Fruit fly (Drosophila melanogaster) whole organism, wandering third instar larva: ENCODE results near the gene Nmnat.

Source experiments
- Sp1 ChIP-seq: fragments of 200-800 bp; sonication (Bioruptor generic); optimal IDR thresholded peaks from 3 replicates; lab custom pipeline; 2019; ENCODE audit warnings: missing biosample characterization, mild to moderate bottlenecking, missing genetic modification characterization, moderate library complexity
- fru ChIP-seq: fragments of 200-800 bp; sonication (Bioruptor generic); optimal IDR thresholded peaks from 3 replicates; lab custom pipeline; 2016; ENCODE audit warnings: missing biosample characterization, mild to moderate bottlenecking, missing genetic modification characterization
- sage ChIP-seq: fragments of 200-800 bp; sonication (Bioruptor generic); optimal IDR thresholded peaks from 2 replicates; lab custom pipeline; 2016; ENCODE audit warnings: missing biosample characterization, mild to moderate bottlenecking, missing genetic modification characterization

- TF ChIP-seq Sp1 (GFP tag; lab: Kevin White, UChicago): no peak
- TF ChIP-seq sage (GFP tag; lab: Kevin White, UChicago): no peak
- TF ChIP-seq fru: no peak
These were observed 10.5 kb upstream of the Nmnat start for dm6 chr3R:24934542-24934941.
